Fruit fly (Drosophila melanogaster): ENCODE data around the gene CG33689.

CG33689 gene

DNA sequence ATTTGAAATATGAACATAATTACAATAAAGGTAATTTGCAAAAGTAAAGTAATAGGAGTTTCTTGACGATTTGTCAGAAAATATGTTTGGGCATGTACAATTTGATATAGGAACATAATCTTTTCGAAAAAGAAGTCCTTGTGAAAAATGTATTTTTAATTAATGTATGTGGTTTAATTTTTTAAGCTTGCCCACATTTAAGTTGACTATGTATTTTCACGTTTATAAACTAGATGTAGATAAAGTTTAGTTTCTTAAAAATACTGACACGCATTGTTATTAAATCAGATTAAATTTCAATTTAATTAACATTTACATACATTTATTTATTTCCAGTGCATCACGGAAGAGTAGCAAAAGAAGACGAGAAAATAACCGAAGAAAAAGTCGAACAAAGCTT lies 23.5 kb upstream of the CG33689 start (continued):
- no peak for TF ChIP-seq CG13296 (GFP tag; optimal IDR thresholded peaks at IDR 0.05)
- no peak for TF ChIP-seq Xrp1 (GFP tag; IDR thresholded peaks at IDR 0.05)
- no peak for TF ChIP-seq CG9727 (GFP tag; optimal IDR thresholded peaks at IDR 0.05)
- TF ChIP-seq Opbp (GFP tag; IDR thresholded peaks at IDR 0.05; ENCODE audit: partially characterized antibody) = no peak
- TF ChIP-seq Six4 (GFP tag; optimal IDR thresholded peaks at IDR 0.05) = no peak
- TF ChIP-seq lola (GFP tag; optimal IDR thresholded peaks at IDR 0.05) = no peak
- TF ChIP-seq gce (GFP tag; IDR thresholded peaks at IDR 0.05) = no peak
- peak; percentile 36 for TF ChIP-seq gem (tag; optimal IDR thresholded peaks at IDR 0.05)
- TF ChIP-seq esg (GFP tag; conservative IDR thresholded peaks at IDR 0.05) = no peak
- no peak for TF ChIP-seq gsb (GFP tag; IDR thresholded peaks at IDR 0.05)
- no peak for TF ChIP-seq otp (GFP tag; IDR thresholded peaks at IDR 0.05)
- TF ChIP-seq nom (GFP tag; optimal IDR thresholded peaks at IDR 0.05) = no peak
- TF ChIP-seq CG32767 (GFP tag; IDR thresholded peaks at IDR 0.05) = no peak
- peak in 1 of 2 experiments; percentile 3 for TF ChIP-seq bsh (GFP tag; optimal IDR thresholded peaks at IDR 0.05)
- no peak for TF ChIP-seq CG15479 (GFP tag; optimal IDR thresholded peaks at IDR 0.05)
- TF ChIP-seq CG2678 (tag; optimal IDR thresholded peaks at IDR 0.05) = peak; percentile 26
- no peak for TF ChIP-seq TFAM (GFP tag; optimal IDR thresholded peaks at IDR 0.05)
- no peak for TF ChIP-seq CG2129 (GFP tag; IDR thresholded peaks at IDR 0.05; ENCODE audit: partially characterized antibody)
- no peak for TF ChIP-seq slp2 (GFP tag; optimal IDR thresholded peaks at IDR 0.05)

DNA sequence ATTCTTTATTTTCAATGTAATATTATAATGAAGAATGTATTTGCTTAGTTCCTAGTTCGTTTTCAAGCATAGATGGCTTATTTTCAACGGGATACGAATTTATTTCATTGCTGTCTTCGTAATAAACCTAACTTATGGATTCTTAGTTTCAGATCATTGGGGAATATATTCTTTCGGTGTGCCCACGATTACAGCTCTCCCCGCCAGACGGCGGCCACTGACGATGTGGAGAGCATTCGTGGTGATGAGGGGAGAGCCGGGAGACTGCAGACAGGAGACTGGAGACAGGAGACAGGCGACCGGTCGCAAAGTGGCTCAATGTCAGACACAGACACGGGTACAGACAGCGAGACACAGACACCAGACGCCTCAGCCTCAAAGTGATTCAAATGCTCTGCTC lies 22.7 kb upstream of the CG33689 start:
- TF ChIP-seq Med (GFP tag) (peak; percentile 8), mirr (GFP tag; optimal IDR thresholded peaks at IDR 0.05) (no peak), Trl (optimal IDR thresholded peaks at IDR 0.05) (peak in 1 of 2 experiments; percentile 7), Trl (GFP tag; optimal IDR thresholded peaks at IDR 0.05) (no peak)

DNA sequence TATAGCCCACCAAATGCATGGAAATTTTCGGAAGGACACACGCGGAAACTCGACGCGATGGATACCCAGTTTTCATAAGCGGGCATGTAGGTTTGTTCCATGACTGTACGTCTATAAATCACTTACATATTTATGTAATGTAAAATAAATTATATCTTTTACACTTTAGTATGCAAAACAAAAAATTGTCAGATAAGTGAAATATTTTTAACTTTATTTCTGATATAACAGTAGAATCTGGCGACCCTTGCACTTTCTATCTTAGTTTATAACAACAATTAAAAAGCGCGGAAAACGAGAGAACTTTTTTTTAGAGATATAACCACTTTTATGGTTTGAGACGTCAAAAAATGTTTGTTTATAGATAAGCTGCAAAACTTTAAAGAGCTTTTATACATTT lies 22.3 kb upstream of the CG33689 start:
- TF ChIP-seq CG10979 (tag; optimal IDR thresholded peaks at IDR 0.05) (no peak), yki (optimal IDR thresholded peaks at IDR 0.05) (no peak), hb (GFP tag; IDR thresholded peaks at IDR 0.05; ENCODE audit: partially characterized antibody) (no peak), Poxn (GFP tag; IDR thresholded peaks at IDR 0.05) (no peak), HLHmδ (GFP tag; optimal IDR thresholded peaks at IDR 0.05) (no peak)

DNA sequence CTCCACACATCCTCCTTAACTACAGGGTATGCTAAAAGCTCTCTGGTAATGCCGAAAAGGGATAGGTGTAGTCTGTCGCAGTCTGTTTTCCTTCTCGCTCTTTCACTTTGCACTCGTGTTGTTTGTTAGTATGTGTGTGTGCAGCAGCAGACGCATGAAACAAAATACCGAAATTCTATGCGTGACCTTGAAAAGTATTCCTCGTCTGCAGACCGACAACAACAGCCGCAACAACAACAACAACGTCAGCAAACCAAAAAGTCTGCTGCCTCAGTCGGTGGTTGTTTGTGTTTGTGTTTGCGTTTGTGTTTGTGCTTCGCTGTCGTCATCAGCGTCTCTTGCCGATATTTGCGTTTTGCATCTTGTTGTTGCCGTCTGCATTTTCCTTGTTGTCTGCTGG lies 21.6 kb upstream of the CG33689 start:
- peak; percentile 32 for TF ChIP-seq pros (GFP tag; optimal IDR thresholded peaks at IDR 0.05)
- peak; percentile 21 for TF ChIP-seq nom (GFP tag; optimal IDR thresholded peaks at IDR 0.05)
- peak; percentile 62 for TF ChIP-seq cg (GFP tag; optimal IDR thresholded peaks at IDR 0.05)
- TF ChIP-seq ham (GFP tag; IDR thresholded peaks at IDR 0.05) = no peak
- no peak for TF ChIP-seq disco-r (GFP tag; optimal IDR thresholded peaks at IDR 0.05)
- no peak for TF ChIP-seq Abd-B (GFP tag; optimal IDR thresholded peaks at IDR 0.05)
- no peak for TF ChIP-seq Optix (GFP tag; IDR thresholded peaks at IDR 0.05)
- TF ChIP-seq CG15696 (tag; optimal IDR thresholded peaks at IDR 0.05) = no peak
- TF ChIP-seq dan (GFP tag; IDR thresholded peaks at IDR 0.05) = no peak
- TF ChIP-seq nmo (GFP tag; optimal IDR thresholded peaks at IDR 0.05) = no peak
- TF ChIP-seq CG4360 (GFP tag; IDR thresholded peaks at IDR 0.05) = peak; percentile 97
- peak; percentile 62; the same call in 1 of the 3 replicates for TF ChIP-seq CG2199 (GFP tag; IDR thresholded peaks at IDR 0.05)
- TF ChIP-seq CG15479 (GFP tag; optimal IDR thresholded peaks at IDR 0.05) = peak; percentile 28
- TF ChIP-seq so (GFP tag; IDR thresholded peaks at IDR 0.05) = no peak
- no peak for TF ChIP-seq NC2α (GFP tag; optimal IDR thresholded peaks at IDR 0.05)
- TF ChIP-seq stwl (tag; optimal IDR thresholded peaks at IDR 0.05) = peak; percentile 0
- peak in 1 of 2 experiments; percentile 25 for TF ChIP-seq tll (GFP tag; optimal IDR thresholded peaks at IDR 0.05)
- TF ChIP-seq zen (tag; optimal IDR thresholded peaks at IDR 0.05) = peak; percentile 52
- no peak for TF ChIP-seq Dp (GFP tag; optimal IDR thresholded peaks at IDR 0.05)
- no peak for TF ChIP-seq Asciz (GFP tag; optimal IDR thresholded peaks at IDR 0.05)
- no peak for TF ChIP-seq Lpt (GFP tag; optimal IDR thresholded peaks at IDR 0.05)
- no peak for TF ChIP-seq CG9797 (GFP tag; optimal IDR thresholded peaks at IDR 0.05)
